Fruit fly (Drosophila melanogaster) whole organism, prepupa: Measurements from ENCODE around the gene CG7120.
A peak's percentile ranks its signal among the peaks of the same experiment; 100 is the strongest.

Source experiments
- CG10669 ChIP-seq: fragments of 200-800 bp; sonication (Bioruptor generic); optimal IDR thresholded peaks from 3 replicates; lab custom pipeline; 2018; ENCODE audit warnings: missing biosample characterization, mild to moderate bottlenecking, missing genetic modification characterization, moderate library complexity
- CG11294 ChIP-seq: fragments of 200-800 bp; sonication (Bioruptor generic); IDR thresholded peaks from 2 replicates; pipeline ENCODE4 v1.3.6; 2022; ENCODE audit warnings: missing biosample characterization, missing genetic modification characterization
- CG11762 ChIP-seq: fragments of 200-800 bp; sonication (Bioruptor generic); optimal IDR thresholded peaks from 3 replicates; lab custom pipeline; 2016; ENCODE audit warnings: missing biosample characterization, missing genetic modification characterization; ENCODE audit not compliant: insufficient read depth
- CG15336 ChIP-seq: fragments of 200-800 bp; sonication (Bioruptor generic); IDR thresholded peaks from 2 replicates; pipeline ENCODE4 v1.3.6; 2022; ENCODE audit warnings: missing biosample characterization, missing genetic modification characterization
- CG1621 ChIP-seq: fragments of 200-800 bp; sonication (Bioruptor generic); optimal IDR thresholded peaks from 3 replicates; lab custom pipeline; 2018; ENCODE audit warnings: missing biosample characterization, mild to moderate bottlenecking, missing genetic modification characterization
- CG3032 ChIP-seq: fragments of 200-800 bp; optimal IDR thresholded peaks from 2 replicates; lab custom pipeline; 2019; ENCODE audit warnings: missing biosample characterization, mild to moderate bottlenecking, missing genetic modification characterization, moderate library complexity
- CG32006 ChIP-seq: fragments of 200-800 bp; sonication (Bioruptor generic); optimal IDR thresholded peaks from 3 replicates; lab custom pipeline; 2017; ENCODE audit warnings: missing biosample characterization, mild to moderate bottlenecking, missing genetic modification characterization
- CG34406 ChIP-seq: fragments of 200-800 bp; sonication (Bioruptor generic); optimal IDR thresholded peaks from 3 replicates; lab custom pipeline; 2016; ENCODE audit warnings: missing biosample characterization, missing genetic modification characterization
- CG3919 ChIP-seq: fragments of 200-800 bp; sonication (Bioruptor generic); optimal IDR thresholded peaks from 3 replicates; lab custom pipeline; 2016; ENCODE audit warnings: missing biosample characterization, missing genetic modification characterization
- CG4318 ChIP-seq: fragments of 200-800 bp; sonication (Bioruptor generic); optimal IDR thresholded peaks from 3 replicates; lab custom pipeline; 2017; ENCODE audit warnings: missing biosample characterization, mild to moderate bottlenecking, missing genetic modification characterization
- CG6163 ChIP-seq: fragments of 200-800 bp; sonication (Bioruptor generic); IDR thresholded peaks from 3 replicates; pipeline ENCODE4 v1.3.6; 2022; ENCODE audit warnings: missing biosample characterization, missing genetic modification characterization
- CG6276 ChIP-seq: fragments of 200-800 bp; sonication (Bioruptor generic); optimal IDR thresholded peaks from 2 replicates; lab custom pipeline; 2017; ENCODE audit warnings: missing biosample characterization, mild to moderate bottlenecking, missing genetic modification characterization
- CG6792 ChIP-seq: fragments of 200-800 bp; sonication (Bioruptor generic); optimal IDR thresholded peaks from 3 replicates; lab custom pipeline; 2016; ENCODE audit warnings: missing biosample characterization, missing genetic modification characterization
- CG6808 ChIP-seq: fragments of 200-800 bp; sonication (Bioruptor generic); optimal IDR thresholded peaks from 3 replicates; lab custom pipeline; 2017; ENCODE audit warnings: missing biosample characterization, missing genetic modification characterization, mild to moderate bottlenecking, moderate library complexity, missing genetic modification reagents
- CG7368 ChIP-seq: fragments of 200-800 bp; sonication (Bioruptor generic); optimal IDR thresholded peaks from 3 replicates; lab custom pipeline; 2016; ENCODE audit warnings: missing biosample characterization, missing genetic modification characterization
- CG8119 ChIP-seq: fragments of 200-800 bp; sonication (Bioruptor generic); IDR thresholded peaks from 3 replicates; pipeline ENCODE4 v1.3.6; 2022; ENCODE audit warnings: missing biosample characterization, missing genetic modification characterization
- CG8319 ChIP-seq: fragments of 200-800 bp; sonication (Bioruptor generic); optimal IDR thresholded peaks from 3 replicates; lab custom pipeline; 2016; ENCODE audit warnings: missing biosample characterization, missing genetic modification characterization
- Ets96B ChIP-seq: fragments of 200-800 bp; optimal IDR thresholded peaks from 2 replicates; lab custom pipeline; 2019; ENCODE audit warnings: missing biosample characterization, mild to moderate bottlenecking, missing genetic modification characterization, moderate library complexity
- Gug ChIP-seq: fragments of 200-800 bp; sonication (Bioruptor generic); IDR thresholded peaks from 2 replicates; pipeline ENCODE4 v1.3.6; 2022; ENCODE audit warnings: missing biosample characterization, missing genetic modification characterization
- Hr38 ChIP-seq: sonication (Bioruptor generic); optimal IDR thresholded peaks from 2 replicates; lab custom pipeline; 2016; ENCODE audit warnings: missing biosample characterization, missing genetic modification characterization
- Hr39 ChIP-seq: fragments of 200-800 bp; sonication (Bioruptor generic); optimal IDR thresholded peaks from 2 replicates; lab custom pipeline; 2016; ENCODE audit warnings: missing biosample characterization, missing genetic modification characterization
- Lpt ChIP-seq: fragments of 200-800 bp; sonication (Bioruptor generic); optimal IDR thresholded peaks from 3 replicates; lab custom pipeline; 2016; ENCODE audit warnings: missing biosample characterization, missing genetic modification characterization
- Met ChIP-seq: fragments of 200-800 bp; sonication (Bioruptor generic); optimal IDR thresholded peaks from 3 replicates; lab custom pipeline; 2016; ENCODE audit warnings: missing biosample characterization, missing genetic modification characterization
- OdsH ChIP-seq: fragments of 200-800 bp; sonication (Bioruptor generic); optimal IDR thresholded peaks from 3 replicates; lab custom pipeline; 2016; ENCODE audit warnings: missing biosample characterization, missing genetic modification characterization
- Sox102F ChIP-seq: fragments of 200-800 bp; sonication (Bioruptor generic); optimal IDR thresholded peaks from 2 replicates; lab custom pipeline; 2016; ENCODE audit warnings: missing biosample characterization, mild to moderate bottlenecking, missing genetic modification characterization
- achi ChIP-seq: fragments of 200-800 bp; sonication (Bioruptor generic); optimal IDR thresholded peaks from 3 replicates; lab custom pipeline; 2016; ENCODE audit warnings: missing biosample characterization, missing genetic modification characterization
- acj6 ChIP-seq: fragments of 200-800 bp; sonication (Bioruptor generic); optimal IDR thresholded peaks from 3 replicates; lab custom pipeline; 2016; ENCODE audit warnings: missing biosample characterization, missing genetic modification characterization
- cyc ChIP-seq: fragments of 200-800 bp; sonication (Bioruptor generic); optimal IDR thresholded peaks from 3 replicates; lab custom pipeline; 2016; ENCODE audit warnings: missing biosample characterization, missing genetic modification characterization
- dsx ChIP-seq: fragments of 200-800 bp; optimal IDR thresholded peaks from 3 replicates; lab custom pipeline; 2019; ENCODE audit warnings: missing biosample characterization, mild to moderate bottlenecking, missing genetic modification characterization, moderate library complexity; ENCODE audit not compliant: poor library complexity, severe bottlenecking
- esn ChIP-seq: fragments of 200-800 bp; sonication (Bioruptor generic); optimal IDR thresholded peaks from 2 replicates; lab custom pipeline; 2016; ENCODE audit warnings: missing biosample characterization, mild to moderate bottlenecking, missing genetic modification characterization, moderate library complexity
- fd59A ChIP-seq: fragments of 200-800 bp; sonication (Bioruptor generic); optimal IDR thresholded peaks from 2 replicates; lab custom pipeline; 2017; ENCODE audit warnings: missing biosample characterization, mild to moderate bottlenecking, missing genetic modification characterization, missing genetic modification reagents
- fd85E ChIP-seq: fragments of 200-800 bp; sonication (Bioruptor generic); optimal IDR thresholded peaks from 3 replicates; lab custom pipeline; 2016; ENCODE audit warnings: missing biosample characterization, missing genetic modification characterization
- fkh ChIP-seq: fragments of 200-800 bp; sonication (Bioruptor generic); optimal IDR thresholded peaks from 3 replicates; lab custom pipeline; 2017; ENCODE audit warnings: missing biosample characterization, mild to moderate bottlenecking, missing genetic modification characterization, moderate library complexity
- lz ChIP-seq: fragments of 200-800 bp; sonication (Bioruptor generic); optimal IDR thresholded peaks from 3 replicates; lab custom pipeline; 2016; ENCODE audit warnings: missing biosample characterization, missing genetic modification characterization
- net ChIP-seq: fragments of 200-800 bp; sonication (Bioruptor generic); optimal IDR thresholded peaks from 3 replicates; lab custom pipeline; 2016; ENCODE audit warnings: missing biosample characterization, missing genetic modification characterization
- pdm3 ChIP-seq: fragments of 200-800 bp; sonication (Bioruptor generic); optimal IDR thresholded peaks from 3 replicates; lab custom pipeline; 2016; ENCODE audit warnings: missing biosample characterization, missing genetic modification characterization
- salr ChIP-seq, 2 experiments: fragments of 200-800 bp; sonication (Bioruptor generic); optimal IDR thresholded peaks; 3 replicates each; lab custom pipeline; 2016 to 2018; ENCODE audit warnings: missing biosample characterization in 2 of 2, missing genetic modification characterization in 2 of 2, mild to moderate bottlenecking in 1 of 2
- ss ChIP-seq, 2 experiments: fragments of 200-800 bp; sonication (Bioruptor generic); optimal IDR thresholded peaks; 2 replicates in 1 of 2; 3 replicates in 1 of 2; lab custom pipeline; 2017 to 2018; ENCODE audit warnings: mild to moderate bottlenecking in 2 of 2, missing biosample characterization in 2 of 2, missing genetic modification characterization in 2 of 2, moderate library complexity in 1 of 2
- topi ChIP-seq: fragments of 200-800 bp; sonication (Bioruptor generic); optimal IDR thresholded peaks from 3 replicates; lab custom pipeline; 2016; ENCODE audit warnings: missing biosample characterization, missing genetic modification characterization
- vri ChIP-seq: fragments of 200-800 bp; sonication (Bioruptor generic); optimal IDR thresholded peaks from 3 replicates; lab custom pipeline; 2016; ENCODE audit warnings: missing biosample characterization, mild to moderate bottlenecking, missing genetic modification characterization

The CG7120 gene

DNA sequence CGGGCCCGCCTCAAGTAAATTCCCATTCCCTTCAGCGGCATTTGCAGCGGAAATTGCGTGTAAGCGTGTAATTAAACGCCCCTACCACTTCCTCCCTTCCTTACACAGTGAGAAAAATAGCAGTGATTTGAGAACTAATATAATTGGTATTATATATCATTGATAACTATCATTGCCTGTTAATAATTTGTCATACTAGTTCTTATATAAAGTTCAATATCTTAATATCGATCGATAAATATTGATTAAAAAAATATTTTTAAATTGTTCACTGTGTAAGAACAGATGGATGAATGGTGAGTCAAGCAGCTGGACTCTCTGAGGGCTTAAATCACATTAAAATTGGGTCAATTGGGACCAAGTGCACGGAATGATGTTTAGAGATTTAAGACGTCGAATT is 49.2 kb downstream of the CG7120 start (continued):
- TF ChIP-seq CG6163 (GFP tag; lab: Robert Waterston, UW) (no peak), Ets96B (tag; lab: Kevin White, UChicago) (peak; percentile 50), dsx (GFP tag; lab: Kevin White, UChicago) (peak; percentile 5), CG11294 (no peak), CG6792 (GFP tag; lab: Kevin White, UChicago) (no peak), CG34406 (GFP tag; lab: Kevin White, UChicago) (peak; percentile 7), cyc (GFP tag; lab: Kevin White, UChicago) (peak; percentile 35), net (GFP tag; lab: Kevin White, UChicago) (no peak), fd59A (peak; percentile 5), CG11762 (GFP tag; lab: Kevin White, UChicago) (peak; percentile 31), OdsH (GFP tag; lab: Kevin White, UChicago) (no peak), CG3032 (tag; lab: Kevin White, UChicago) (peak; percentile 47), pdm3 (GFP tag; lab: Kevin White, UChicago) (no peak), fkh (GFP tag; lab: Kevin White, UChicago) (peak; percentile 44), Hr39 (GFP tag; lab: Kevin White, UChicago) (no peak), ss (GFP tag; optimal IDR thresholded peaks at IDR 0.05; lab: Kevin White, UChicago) (peak; percentile 10 to 87), vri (GFP tag; lab: Kevin White, UChicago) (no peak), fd85E (no peak), Gug (GFP tag; lab: Robert Waterston, UW) (no peak)
- TF ChIP-seq, all 60 proteins: peak for 23

DNA sequence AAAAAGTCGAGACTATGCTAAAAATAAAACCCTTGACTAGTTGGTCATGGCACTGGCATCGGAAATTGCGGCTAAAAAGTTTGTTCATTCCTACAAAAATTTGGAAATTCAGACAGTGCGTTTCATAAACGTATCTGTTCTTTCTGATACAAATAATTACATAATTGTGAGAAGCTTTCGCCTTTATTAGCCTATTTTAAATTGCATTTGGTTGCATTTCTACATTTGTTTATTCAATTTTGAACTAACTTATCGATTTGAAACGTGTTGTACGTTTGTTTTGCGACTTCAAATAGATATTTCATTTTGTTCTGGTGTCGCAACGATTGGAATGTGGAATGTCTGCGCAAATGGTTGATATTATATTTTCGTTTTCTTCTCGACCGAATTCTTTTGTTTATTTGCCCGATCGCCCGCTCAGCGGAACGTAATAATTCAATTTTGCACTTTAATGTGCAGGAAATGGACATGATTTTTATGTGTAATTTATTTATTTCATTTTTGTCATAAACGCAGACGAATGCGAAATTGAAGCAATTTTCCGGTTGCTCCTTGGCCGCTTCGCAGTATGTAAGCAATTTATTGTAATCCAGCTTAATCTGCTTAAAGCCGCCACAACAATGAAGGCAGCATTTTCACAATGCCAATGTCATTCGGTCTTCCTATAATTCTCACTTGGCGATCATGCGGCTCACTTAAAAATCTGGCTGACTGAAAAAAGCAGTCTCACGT is 50.4 kb downstream of the CG7120 start:
- no peak for TF ChIP-seq dsx (GFP tag; lab: Kevin White, UChicago)
- no peak for TF ChIP-seq CG32006 (GFP tag; lab: Kevin White, UChicago)
- TF ChIP-seq CG8119 (GFP tag; lab: Robert Waterston, UW), result no peak
- peak; percentile 23 for TF ChIP-seq fkh (GFP tag; lab: Kevin White, UChicago)

DNA sequence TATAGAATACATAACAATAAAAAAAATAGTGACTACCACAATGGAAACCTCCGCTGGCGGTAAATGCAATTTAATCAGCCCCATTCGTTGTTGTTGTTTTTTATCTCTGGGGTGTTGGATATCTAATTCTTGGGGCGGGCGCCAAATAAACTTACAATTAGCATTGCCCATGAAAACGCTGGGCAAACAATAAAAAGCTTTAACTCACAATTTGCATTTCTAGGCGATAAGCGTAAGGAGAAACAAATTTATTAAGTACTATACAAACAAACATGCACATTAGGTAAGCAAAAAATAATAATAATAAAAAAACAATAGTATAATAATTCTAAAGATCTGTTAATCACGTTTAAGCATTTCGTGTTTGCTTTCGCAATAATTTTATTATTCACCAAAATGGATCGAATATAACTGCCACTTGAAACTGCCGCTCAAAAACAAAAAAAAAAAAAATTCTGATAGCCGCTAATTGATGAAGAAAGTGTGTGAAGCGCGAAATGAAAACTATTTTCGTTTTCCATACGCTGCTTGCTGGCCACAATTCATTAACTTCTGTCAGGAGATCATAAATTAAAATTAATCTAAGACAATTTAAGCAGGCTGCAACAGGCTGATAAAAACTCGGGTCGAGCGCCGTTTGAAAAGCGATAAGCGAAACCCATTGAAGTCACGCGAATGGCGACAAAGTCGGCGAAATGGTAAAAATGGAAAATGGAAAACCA is 52.2 kb downstream of the CG7120 start:
- peak; percentile 10 for TF ChIP-seq fkh (GFP tag; lab: Kevin White, UChicago)
- TF ChIP-seq CG3919, result no peak

DNA sequence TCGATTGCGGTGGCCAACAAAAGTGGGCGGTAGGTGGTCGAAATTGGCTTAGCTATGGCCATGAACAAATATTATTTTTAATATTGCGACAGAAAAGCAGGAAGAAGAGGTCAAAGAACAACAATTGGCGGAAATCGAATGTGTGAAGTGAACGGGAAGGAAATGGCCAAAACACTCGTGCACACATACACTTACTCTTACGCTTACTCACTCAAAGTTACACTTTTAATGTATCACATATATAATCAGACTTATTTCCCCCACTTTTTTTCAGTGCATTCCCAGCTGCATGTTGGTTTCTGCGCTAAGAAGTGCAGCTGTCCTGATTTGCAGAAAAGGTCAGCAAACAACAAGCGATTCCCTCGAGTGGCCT is 52.7 kb downstream of the CG7120 start:
- TF ChIP-seq Hr38 (GFP tag; lab: Kevin White, UChicago) (no peak), CG7368 (GFP tag; lab: Kevin White, UChicago) (peak; percentile 4), salr (GFP tag; optimal IDR thresholded peaks at IDR 0.05; lab: Kevin White, UChicago) (peak in 1 of 2 experiments; percentile 44), Hr39 (GFP tag; lab: Kevin White, UChicago) (peak; percentile 11), topi (peak; percentile 55), fkh (GFP tag; lab: Kevin White, UChicago) (no peak), CG3032 (tag; lab: Kevin White, UChicago) (peak; percentile 24), CG34406 (GFP tag; lab: Kevin White, UChicago) (peak; percentile 23), CG32006 (GFP tag; lab: Kevin White, UChicago) (peak; percentile 66), cyc (GFP tag; lab: Kevin White, UChicago) (peak; percentile 41), acj6 (GFP tag; lab: Kevin White, UChicago) (peak; percentile 13), esn (peak; percentile 68), net (GFP tag; lab: Kevin White, UChicago) (peak; percentile 40), CG3919 (peak; percentile 38), CG6276 (GFP tag; lab: Kevin White, UChicago) (peak; percentile 70), CG6808 (GFP tag; lab: Kevin White, UChicago) (peak; percentile 50), vri (GFP tag; lab: Kevin White, UChicago) (peak; percentile 38), achi (peak; percentile 41), CG15336 (GFP tag; lab: Robert Waterston, UW) (0 out of 2 replicates have a peak, but pooled peaks have one; percentile 13), Met (GFP tag; lab: Kevin White, UChicago) (peak; percentile 28), CG1621 (tag; lab: Kevin White, UChicago) (no peak), CG4318 (GFP tag; lab: Kevin White, UChicago) (no peak), fd85E (no peak), Lpt (GFP tag; lab: Kevin White, UChicago) (peak; percentile 14), Sox102F (GFP tag; lab: Kevin White, UChicago) (peak; percentile 6), CG10669 (GFP tag; lab: Kevin White, UChicago) (peak; percentile 22), lz (GFP tag; lab: Kevin White, UChicago) (peak; percentile 55), CG8319 (GFP tag; lab: Kevin White, UChicago) (peak; percentile 1)
